Fruit fly (Drosophila melanogaster): Measurements from ENCODE around the gene PpD3.
A peak's percentile ranks its signal among the peaks of the same experiment; 100 is the strongest.

PpD3 gene

DNA sequence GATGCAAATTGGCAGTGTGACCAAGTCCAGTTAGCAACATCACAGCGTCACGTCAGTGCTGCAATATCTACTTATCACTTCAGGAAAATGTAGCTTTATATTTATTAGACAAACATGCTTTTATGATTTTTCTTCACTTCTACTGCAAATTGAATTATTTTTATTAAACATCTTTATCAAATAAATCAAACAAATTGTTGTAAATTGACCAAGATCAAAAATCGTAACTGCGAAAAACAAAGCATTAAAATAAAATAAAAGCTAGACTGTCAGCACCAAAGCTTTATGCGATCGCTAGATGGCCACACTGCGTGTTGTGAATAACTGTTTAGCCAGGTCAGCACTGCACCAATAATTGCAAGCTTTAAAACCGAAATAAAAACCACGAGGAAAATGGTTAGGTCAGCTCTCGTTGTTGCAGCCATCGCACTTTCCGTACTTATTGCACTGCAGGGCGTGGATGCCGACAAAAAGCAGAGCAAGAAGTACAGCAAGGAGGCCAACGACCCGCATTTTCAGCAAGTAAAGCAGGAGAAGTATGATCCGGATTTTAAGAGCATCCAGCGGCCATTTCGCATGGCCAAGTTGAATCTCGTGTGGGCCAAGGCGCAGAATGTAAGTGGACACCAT lies 43.6 kb downstream of the PpD3 start, which contains the start of the genes CG12945 and CG8507 (continued):
- peak; percentile 13 for TF ChIP-seq Oli (tag; optimal IDR thresholded peaks at IDR 0.05)
- no peak for TF ChIP-seq ranshi (GFP tag; IDR thresholded peaks at IDR 0.05)
- no peak for TF ChIP-seq CG17802 (tag; optimal IDR thresholded peaks at IDR 0.05)
- no peak for TF ChIP-seq Hr51 (GFP tag; optimal IDR thresholded peaks at IDR 0.05)
- TF ChIP-seq knrl (GFP tag; IDR thresholded peaks at IDR 0.05; ENCODE audit: partially characterized antibody), result no peak
- no peak; the same call in 1 of the 2 replicates for TF ChIP-seq CG10366 (GFP tag; IDR thresholded peaks at IDR 0.05)
- TF ChIP-seq Ada2b (GFP tag; IDR thresholded peaks at IDR 0.05), result no peak
- TF ChIP-seq CG2678 (tag; optimal IDR thresholded peaks at IDR 0.05), result no peak
- no peak for TF ChIP-seq Optix (GFP tag; IDR thresholded peaks at IDR 0.05)
- TF ChIP-seq Dek (tag; optimal IDR thresholded peaks at IDR 0.05), result peak; percentile 50
- no peak for TF ChIP-seq scrt (GFP tag; optimal IDR thresholded peaks at IDR 0.05)
- TF ChIP-seq lola (GFP tag; optimal IDR thresholded peaks at IDR 0.05), result peak in 1 of 3 experiments; percentile 54
- no peak for TF ChIP-seq Vsx1 (GFP tag; optimal IDR thresholded peaks at IDR 0.05)
- no peak for TF ChIP-seq CG11085 (GFP tag; IDR thresholded peaks at IDR 0.05)
- TF ChIP-seq CG16815 (GFP tag; optimal IDR thresholded peaks at IDR 0.05), result peak; percentile 11
- TF ChIP-seq trem (tag; optimal IDR thresholded peaks at IDR 0.05), result peak; percentile 34
- TF ChIP-seq repo (GFP tag; optimal IDR thresholded peaks at IDR 0.05), result no peak
- TF ChIP-seq CG11560 (tag; IDR thresholded peaks at IDR 0.05), result no peak
- peak; percentile 36; the same call in 1 of the 4 replicates for TF ChIP-seq Gug (GFP tag; IDR thresholded peaks at IDR 0.05)
- TF ChIP-seq bcd (GFP tag; optimal IDR thresholded peaks at IDR 0.05), result peak; percentile 60
- TF ChIP-seq CG12744 (GFP tag; optimal IDR thresholded peaks at IDR 0.05), result peak; percentile 43
- no peak for TF ChIP-seq CG5953 (GFP tag; IDR thresholded peaks at IDR 0.05)
- TF ChIP-seq CG12071 (GFP tag; optimal IDR thresholded peaks at IDR 0.05), result no peak
- TF ChIP-seq HLH3B (GFP tag; IDR thresholded peaks at IDR 0.05), result no peak
- no peak for TF ChIP-seq trh (GFP tag; optimal IDR thresholded peaks at IDR 0.05)
- no peak for TF ChIP-seq fd96Cb (tag; optimal IDR thresholded peaks at IDR 0.05)
- TF ChIP-seq br (optimal IDR thresholded peaks at IDR 0.05), result no peak
- no peak for TF ChIP-seq Sox100B (GFP tag; optimal IDR thresholded peaks at IDR 0.05)
- peak; percentile 71 for TF ChIP-seq sug (tag; optimal IDR thresholded peaks at IDR 0.05)
- TF ChIP-seq CG18262 (tag; optimal IDR thresholded peaks at IDR 0.05), result peak; percentile 48
- peak; percentile 57 for TF ChIP-seq Fer1 (GFP tag; optimal IDR thresholded peaks at IDR 0.05)
- TF ChIP-seq Rfx (GFP tag; IDR thresholded peaks at IDR 0.05), result peak; percentile 66
- TF ChIP-seq Chrac-16 (GFP tag; optimal IDR thresholded peaks at IDR 0.05), result peak; percentile 28
- TF ChIP-seq sna (GFP tag; IDR thresholded peaks at IDR 0.05; ENCODE audit: partially characterized antibody), result no peak
- no peak for TF ChIP-seq h (optimal IDR thresholded peaks at IDR 0.05)
- peak; percentile 42 for TF ChIP-seq CG13624 (GFP tag; optimal IDR thresholded peaks at IDR 0.05)
- peak; percentile 33 for TF ChIP-seq pho (GFP tag; optimal IDR thresholded peaks at IDR 0.05)
- TF ChIP-seq CG14965 (GFP tag; optimal IDR thresholded peaks at IDR 0.05; ENCODE audit: borderline replicate concordance), result no peak
- TF ChIP-seq stc (GFP tag; IDR thresholded peaks at IDR 0.05), result no peak
- TF ChIP-seq corto (GFP tag; optimal IDR thresholded peaks at IDR 0.05), result no peak
- no peak for TF ChIP-seq fd102C (GFP tag; optimal IDR thresholded peaks at IDR 0.05)
- no peak for TF ChIP-seq caup (GFP tag; optimal IDR thresholded peaks at IDR 0.05; ENCODE audit: severe bottlenecking)
- TF ChIP-seq lilli (GFP tag; optimal IDR thresholded peaks at IDR 0.05), result peak; percentile 63
- peak; percentile 41 for TF ChIP-seq CG4617 (GFP tag; optimal IDR thresholded peaks at IDR 0.05; ENCODE audit: borderline replicate concordance)
- no peak for TF ChIP-seq CG6272 (GFP tag; IDR thresholded peaks at IDR 0.05)
- no peak for TF ChIP-seq CG6654 (GFP tag; optimal IDR thresholded peaks at IDR 0.05)
- TF ChIP-seq ro (GFP tag; IDR thresholded peaks at IDR 0.05), result no peak
- no peak for TF ChIP-seq lov (optimal IDR thresholded peaks at IDR 0.05)
- TF ChIP-seq lov (GFP tag; IDR thresholded peaks at IDR 0.05), result no peak
- TF ChIP-seq bsh (GFP tag; optimal IDR thresholded peaks at IDR 0.05), result peak in 1 of 2 experiments; percentile 20

Data from whole organism, embryonic.